Fruit fly (Drosophila melanogaster) whole organism, embryonic: ENCODE measurements around the gene CG15629.

Experiments
- Atf6 ChIP-seq: fragments of 200-800 bp; sonication (Bioruptor generic); IDR thresholded peaks from 2 replicates; pipeline ENCODE4 v1.3.6; 2022; ENCODE audit warnings: missing biosample characterization, missing genetic modification characterization
- CG11560 ChIP-seq: fragments of 200-800 bp; sonication (Bioruptor generic); IDR thresholded peaks from 3 replicates; pipeline ENCODE4 v1.3.6; 2022; ENCODE audit warnings: missing biosample characterization, missing genetic modification characterization
- CG12942 ChIP-seq: fragments of 200-800 bp; sonication (Bioruptor generic); optimal IDR thresholded peaks from 3 replicates; lab custom pipeline; 2016; ENCODE audit warnings: missing biosample characterization, missing genetic modification characterization
- CG13894 ChIP-seq: fragments of 200-800 bp; sonication (Bioruptor generic); optimal IDR thresholded peaks from 3 replicates; lab custom pipeline; 2018; ENCODE audit warnings: missing biosample characterization, mild to moderate bottlenecking, missing genetic modification characterization, moderate library complexity
- CG17186 ChIP-seq: fragments of 200-800 bp; sonication (Bioruptor generic); optimal IDR thresholded peaks from 3 replicates; lab custom pipeline; 2017; ENCODE audit warnings: missing biosample characterization, missing genetic modification reagents, missing genetic modification characterization
- CG17568 ChIP-seq: fragments of 200-800 bp; sonication (Bioruptor generic); optimal IDR thresholded peaks from 2 replicates; lab custom pipeline; 2018; ENCODE audit warnings: missing biosample characterization, mild to moderate bottlenecking, missing genetic modification characterization, moderate library complexity
- CG17612 ChIP-seq: fragments of 200-800 bp; sonication (Bioruptor generic); IDR thresholded peaks from 2 replicates; pipeline ENCODE4 v1.3.6; 2022; ENCODE audit warnings: missing biosample characterization, missing genetic modification characterization
- CG18011 ChIP-seq: fragments of 200-800 bp; sonication (Bioruptor generic); optimal IDR thresholded peaks from 2 replicates; lab custom pipeline; 2017; ENCODE audit warnings: missing biosample characterization, missing genetic modification characterization, mild to moderate bottlenecking, moderate library complexity, missing genotype
- CG18619 ChIP-seq: fragments of 200-800 bp; sonication (Bioruptor generic); optimal IDR thresholded peaks from 3 replicates; lab custom pipeline; 2017; ENCODE audit warnings: missing biosample characterization, mild to moderate bottlenecking, missing genetic modification characterization
- CG2116 ChIP-seq: fragments of 200-800 bp; sonication (Bioruptor generic); optimal IDR thresholded peaks from 3 replicates; lab custom pipeline; 2018; ENCODE audit warnings: missing biosample characterization, mild to moderate bottlenecking, missing genetic modification characterization
- CG2120 ChIP-seq: fragments of 200-800 bp; sonication (Bioruptor generic); optimal IDR thresholded peaks from 3 replicates; lab custom pipeline; 2016; ENCODE audit warnings: missing biosample characterization, missing genetic modification characterization
- CG2129 ChIP-seq: fragments of 200-800 bp; sonication (Bioruptor generic); IDR thresholded peaks from 2 replicates; pipeline ENCODE4 v1.3.6; 2022; ENCODE audit warnings: missing biosample characterization, missing genetic modification characterization; ENCODE audit not compliant: partially characterized antibody
- CG2889 ChIP-seq: fragments of 200-800 bp; sonication (Bioruptor generic); IDR thresholded peaks from 3 replicates; pipeline ENCODE4 v1.3.6; 2022; ENCODE audit warnings: missing biosample characterization, missing genetic modification characterization
- CG30403 ChIP-seq: fragments of 200-800 bp; sonication (Bioruptor generic); optimal IDR thresholded peaks from 3 replicates; lab custom pipeline; 2016; ENCODE audit warnings: missing biosample characterization, missing genetic modification characterization
- CG32767 ChIP-seq: fragments of 200-800 bp; sonication (Bioruptor generic); IDR thresholded peaks from 2 replicates; pipeline ENCODE4 v1.3.6; 2022; ENCODE audit warnings: missing biosample characterization, missing genetic modification characterization
- CG33557 ChIP-seq: fragments of 200-800 bp; sonication (Bioruptor generic); optimal IDR thresholded peaks from 2 replicates; lab custom pipeline; 2019; ENCODE audit warnings: missing biosample characterization, mild to moderate bottlenecking, missing genetic modification characterization, moderate library complexity
- CG34224 ChIP-seq: fragments of 200-800 bp; sonication (Bioruptor generic); IDR thresholded peaks from 3 replicates; pipeline ENCODE4 v1.3.6; 2022; ENCODE audit warnings: missing biosample characterization, missing genetic modification characterization; ENCODE audit not compliant: partially characterized antibody
- CG34422 ChIP-seq: fragments of 200-800 bp; sonication (Bioruptor generic); IDR thresholded peaks from 3 replicates; pipeline ENCODE4 v1.3.6; 2022; ENCODE audit warnings: missing biosample characterization, missing genetic modification characterization
- CG42726 ChIP-seq: fragments of 200-800 bp; sonication (Bioruptor generic); IDR thresholded peaks from 2 replicates; pipeline ENCODE4 v1.3.6; 2022; ENCODE audit warnings: missing biosample characterization, missing genetic modification characterization; ENCODE audit not compliant: partially characterized antibody
- CG4360 ChIP-seq: fragments of 200-800 bp; sonication (Bioruptor generic); IDR thresholded peaks from 2 replicates; pipeline ENCODE4 v1.3.6; 2022; ENCODE audit warnings: missing biosample characterization, missing genetic modification characterization
- CG4617 ChIP-seq: fragments of 200-800 bp; sonication (Bioruptor generic); optimal IDR thresholded peaks from 3 replicates; lab custom pipeline; 2016; ENCODE audit warnings: missing biosample characterization, missing genetic modification characterization, borderline replicate concordance
- CG5180 ChIP-seq: fragments of 200-800 bp; sonication (Bioruptor generic); optimal IDR thresholded peaks from 3 replicates; lab custom pipeline; 2017; ENCODE audit warnings: missing biosample characterization, missing genetic modification characterization, mild to moderate bottlenecking, moderate library complexity, missing genetic modification reagents
- CG8388 ChIP-seq: fragments of 200-800 bp; sonication (Bioruptor generic); optimal IDR thresholded peaks from 2 replicates; lab custom pipeline; 2019; ENCODE audit warnings: missing biosample characterization, mild to moderate bottlenecking, missing genetic modification characterization, moderate library complexity
- CG8924 ChIP-seq: fragments of 200-800 bp; optimal IDR thresholded peaks from 3 replicates; lab custom pipeline; 2019; ENCODE audit warnings: missing biosample characterization, mild to moderate bottlenecking, missing genetic modification characterization, moderate library complexity
- Deaf1 ChIP-seq: fragments of 200-800 bp; optimal IDR thresholded peaks from 3 replicates; lab custom pipeline; 2019; ENCODE audit warnings: missing biosample characterization, mild to moderate bottlenecking, missing genetic modification characterization, moderate library complexity
- Doc2 ChIP-seq: fragments of 200-800 bp; sonication (Bioruptor generic); IDR thresholded peaks from 2 replicates; pipeline ENCODE4 v1.3.6; 2022; ENCODE audit warnings: missing biosample characterization, missing genetic modification characterization
- H15 ChIP-seq: fragments of 200-800 bp; sonication (Bioruptor generic); IDR thresholded peaks from 3 replicates; pipeline ENCODE4 v1.3.6; 2022; ENCODE audit warnings: missing biosample characterization, missing genetic modification characterization
- Hr51 ChIP-seq, 2 experiments: fragments of 200-800 bp; sonication (Bioruptor generic); optimal IDR thresholded peaks; 2 replicates in 1 of 2; 3 replicates in 1 of 2; lab custom pipeline; 2016 to 2018; ENCODE audit warnings: missing biosample characterization in 2 of 2, missing genetic modification characterization in 2 of 2, mild to moderate bottlenecking in 1 of 2, moderate library complexity in 1 of 2
- Lhr ChIP-seq: fragments of 200-800 bp; sonication (Bioruptor generic); optimal IDR thresholded peaks from 3 replicates; lab custom pipeline; 2017; ENCODE audit warnings: mild to moderate bottlenecking, missing biosample characterization, missing genetic modification reagents, missing genetic modification characterization
- Lpt ChIP-seq: fragments of >200 bp; optimal IDR thresholded peaks from 2 replicates; lab custom pipeline; 2018; ENCODE audit warnings: missing biosample characterization, missing genetic modification characterization
- NFAT ChIP-seq: fragments of 200-800 bp; sonication (Bioruptor generic); IDR thresholded peaks from 2 replicates; pipeline ENCODE4 v1.3.6; 2022; ENCODE audit warnings: missing biosample characterization, missing genetic modification characterization
- NfI ChIP-seq: fragments of 200-800 bp; sonication (Bioruptor generic); optimal IDR thresholded peaks from 3 replicates; lab custom pipeline; 2018; ENCODE audit warnings: missing biosample characterization, mild to moderate bottlenecking, missing genetic modification characterization, moderate library complexity
- Oaz ChIP-seq: fragments of 200-800 bp; sonication (Bioruptor generic); IDR thresholded peaks from 2 replicates; pipeline ENCODE4 v1.3.6; 2022; ENCODE audit warnings: missing biosample characterization, missing genetic modification characterization
- Scr ChIP-seq: fragments of 200-800 bp; sonication (Bioruptor generic); IDR thresholded peaks from 2 replicates; pipeline ENCODE4 v1.3.6; 2022; ENCODE audit warnings: missing biosample characterization, missing genetic modification characterization; ENCODE audit not compliant: partially characterized antibody
- Stat92E ChIP-seq, 3 experiments: fragments of >200 bp in 2 of 3; fragments of 200-800 bp in 1 of 3; sonication (Bioruptor generic) in 1 of 3; optimal IDR thresholded peaks; 2 replicates each; lab custom pipeline; 2017 to 2019; ENCODE audit warnings: missing biosample characterization in 3 of 3, missing genetic modification characterization in 3 of 3, mild to moderate bottlenecking in 1 of 3, moderate library complexity in 1 of 3
- chm ChIP-seq: fragments of 200-800 bp; sonication (Bioruptor generic); IDR thresholded peaks from 2 replicates; pipeline ENCODE4 v1.3.6; 2022; ENCODE audit warnings: missing biosample characterization, missing genetic modification characterization
- gsb ChIP-seq: fragments of 200-800 bp; sonication (Bioruptor generic); IDR thresholded peaks from 2 replicates; pipeline ENCODE4 v1.3.6; 2022; ENCODE audit warnings: missing biosample characterization, missing genetic modification characterization
- ind ChIP-seq: fragments of 200-800 bp; sonication (Bioruptor generic); optimal IDR thresholded peaks from 3 replicates; lab custom pipeline; 2016; ENCODE audit warnings: missing biosample characterization, missing genetic modification characterization
- ken ChIP-seq: fragments of 200-800 bp; sonication (Bioruptor generic); IDR thresholded peaks from 3 replicates; pipeline ENCODE4 v1.3.6; 2022; ENCODE audit warnings: missing biosample characterization, missing genetic modification characterization
- oc ChIP-seq: fragments of 200-800 bp; sonication (Bioruptor generic); optimal IDR thresholded peaks from 2 replicates; lab custom pipeline; 2018; ENCODE audit warnings: missing biosample characterization, mild to moderate bottlenecking, missing genetic modification characterization, moderate library complexity
- onecut ChIP-seq: fragments of 200-800 bp; sonication (Bioruptor generic); IDR thresholded peaks from 2 replicates; pipeline ENCODE4 v1.3.6; 2022; ENCODE audit warnings: missing biosample characterization, missing genetic modification characterization
- otp ChIP-seq: fragments of 200-800 bp; sonication (Bioruptor generic); IDR thresholded peaks from 3 replicates; pipeline ENCODE4, ENCODE4 v1.3.6; 2022; ENCODE audit warnings: missing biosample characterization, missing genetic modification characterization
- ro ChIP-seq: fragments of 200-800 bp; sonication (Bioruptor generic); IDR thresholded peaks from 2 replicates; pipeline ENCODE4 v1.3.6; 2022; ENCODE audit warnings: missing biosample characterization, missing genetic modification characterization
- tna ChIP-seq: fragments of 200-800 bp; sonication (Bioruptor generic); IDR thresholded peaks from 2 replicates; pipeline ENCODE4 v1.3.6; 2022; ENCODE audit warnings: missing biosample characterization, missing genetic modification characterization; ENCODE audit not compliant: partially characterized antibody
- trem ChIP-seq: fragments of 200-800 bp; optimal IDR thresholded peaks from 3 replicates; lab custom pipeline; 2019; ENCODE audit warnings: missing biosample characterization, mild to moderate bottlenecking, missing genetic modification characterization, moderate library complexity
- ttk ChIP-seq: fragments of 200-800 bp; sonication (Bioruptor generic); IDR thresholded peaks from 2 replicates; pipeline ENCODE4 v2.1.2; 2022; ENCODE audit warnings: missing biosample characterization, missing genetic modification characterization
- twi ChIP-seq: fragments of 200-800 bp; optimal IDR thresholded peaks from 2 replicates; lab custom pipeline; 2019; ENCODE audit warnings: missing biosample characterization, mild to moderate bottlenecking, missing genetic modification characterization, moderate library complexity
- vvl ChIP-seq: fragments of 200-800 bp; sonication (Bioruptor generic); IDR thresholded peaks from 2 replicates; pipeline ENCODE4 v1.3.6; 2022; ENCODE audit warnings: missing biosample characterization, missing genetic modification characterization
- zfh1 ChIP-seq: fragments of 200-800 bp; sonication (Bioruptor generic); IDR thresholded peaks from 3 replicates; pipeline ENCODE4 v1.3.6; 2022; ENCODE audit warnings: missing biosample characterization, missing genetic modification characterization

CG15629 gene

DNA sequence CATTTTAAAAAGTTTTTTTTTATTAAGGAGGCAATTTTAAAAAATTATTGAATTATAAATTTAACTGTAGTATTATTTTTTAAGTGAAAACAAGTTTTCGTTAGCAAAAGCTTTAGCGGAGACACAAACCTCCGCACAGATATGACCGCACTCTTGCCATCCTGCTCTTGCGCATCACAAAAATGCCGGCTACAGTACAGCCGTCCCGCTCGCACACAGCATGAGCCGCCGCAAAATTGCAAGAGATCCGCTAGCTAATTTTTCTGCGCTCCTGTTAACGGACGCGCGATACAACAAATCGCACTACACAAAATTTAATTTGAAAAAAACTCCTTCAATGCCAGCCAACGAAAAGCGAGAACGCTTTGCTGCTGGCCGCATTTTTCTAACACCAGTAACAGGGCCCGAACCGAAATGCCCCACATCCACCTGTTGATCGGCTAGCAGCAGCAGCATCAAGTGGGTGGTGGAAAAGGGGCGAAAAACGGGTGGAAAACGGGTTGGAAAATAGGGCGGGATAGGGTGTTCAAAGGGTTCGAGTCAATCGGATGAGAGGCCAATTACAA is 2.7 kb upstream of the CG15629 start (continued):
- TF ChIP-seq Stat92E (GFP tag; optimal IDR thresholded peaks at IDR 0.05; lab: Kevin White, UChicago) (peak in 1 of 3 experiments; percentile 91), Doc2 (GFP tag; lab: Robert Waterston, UW) (no peak), CG18011 (GFP tag; lab: Kevin White, UChicago) (no peak), CG8924 (tag; lab: Kevin White, UChicago) (peak; percentile 63), ken (GFP tag; lab: Robert Waterston, UW) (no peak), CG33557 (GFP tag; lab: Kevin White, UChicago) (peak; percentile 14), Oaz (GFP tag; lab: Robert Waterston, UW) (no peak), ro (GFP tag; lab: Robert Waterston, UW) (no peak), CG2129 (GFP tag; lab: Robert Waterston, UW) (no peak), CG8388 (GFP tag; lab: Kevin White, UChicago) (peak; percentile 40), CG17612 (GFP tag; lab: Robert Waterston, UW) (no peak), otp (GFP tag; lab: Robert Waterston, UW) (no peak; the same call in 2 of the 3 replicates), H15 (GFP tag; lab: Robert Waterston, UW) (no peak), Hr51 (GFP tag; optimal IDR thresholded peaks at IDR 0.05; lab: Kevin White, UChicago) (peak; percentile 2 to 62), CG13894 (peak; percentile 66), CG5180 (no peak), CG18619 (GFP tag; lab: Kevin White, UChicago) (peak; percentile 25), CG2116 (GFP tag; lab: Kevin White, UChicago) (no peak), CG2889 (GFP tag; lab: Robert Waterston, UW) (no peak), Lhr (GFP tag; lab: Kevin White, UChicago) (peak; percentile 100), CG42726 (GFP tag; lab: Robert Waterston, UW) (peak; percentile 74), onecut (GFP tag; lab: Robert Waterston, UW) (no peak; the same call in 1 of the 2 replicates), CG2120 (GFP tag; lab: Kevin White, UChicago) (peak; percentile 58), CG4617 (GFP tag; lab: Kevin White, UChicago) (no peak), CG11560 (tag; lab: Robert Waterston, UW) (no peak), CG32767 (GFP tag; lab: Robert Waterston, UW) (peak; percentile 53; the same call in 1 of the 2 replicates), Lpt (GFP tag; lab: Kevin White, UChicago) (no peak), CG34422 (GFP tag; lab: Robert Waterston, UW) (peak; percentile 98), CG12942 (GFP tag; lab: Kevin White, UChicago) (peak; percentile 1), CG4360 (GFP tag; lab: Robert Waterston, UW) (0 out of 2 replicates have a peak, but pooled peaks have one; percentile 38), tna (GFP tag; lab: Robert Waterston, UW) (peak; percentile 68; the same call in 1 of the 2 replicates), CG17568 (GFP tag; lab: Kevin White, UChicago) (no peak), NfI (peak; percentile 60), ttk (no peak), Scr (peak; percentile 51), CG30403 (GFP tag; lab: Kevin White, UChicago) (peak; percentile 52), chm (GFP tag; lab: Robert Waterston, UW) (peak; percentile 71; the same call in 1 of the 2 replicates), gsb (no peak), CG17186 (no peak), CG34224 (GFP tag; lab: Robert Waterston, UW) (peak; percentile 40), vvl (GFP tag; lab: Robert Waterston, UW) (peak; percentile 60; the same call in 1 of the 2 replicates), Deaf1 (tag; lab: Kevin White, UChicago) (peak; percentile 54), oc (tag; lab: Kevin White, UChicago) (peak; percentile 47), ind (GFP tag; lab: Kevin White, UChicago) (no peak), twi (tag; lab: Kevin White, UChicago) (peak; percentile 24), trem (tag; lab: Kevin White, UChicago) (peak; percentile 28), zfh1 (GFP tag; lab: Robert Waterston, UW) (peak; percentile 8; the same call in 1 of the 3 replicates), Atf6 (GFP tag; lab: Robert Waterston, UW) (peak; percentile 73), NFAT (GFP tag; lab: Robert Waterston, UW) (no peak)
